Worm (Caenorhabditis elegans) whole organism, L1 larva: ENCODE results near the gene str-150.
A peak's percentile ranks its signal among the peaks of the same experiment; 100 is the strongest.

Experiments used
- C04F5.9 ChIP-seq: sonication (generic microtip); optimal IDR thresholded peaks from 2 replicates; lab custom pipeline; 2016; ENCODE audit warnings: missing genetic modification characterization, missing compliant biosample characterization
- C16A3.4 ChIP-seq: fragments of 150-350 bp; optimal IDR thresholded peaks from 2 replicates; lab custom pipeline; 2014; ENCODE audit warnings: missing biosample characterization, missing genetic modification characterization
- F16B12.6 ChIP-seq: fragments of 150-350 bp; optimal IDR thresholded peaks from 2 replicates; lab custom pipeline; 2014; ENCODE audit warnings: missing biosample characterization, missing genetic modification characterization
- Y116A8C.19 ChIP-seq: sonication (generic microtip); optimal IDR thresholded peaks from 2 replicates; lab custom pipeline; 2016; ENCODE audit warnings: missing compliant biosample characterization, missing genetic modification characterization, borderline replicate concordance
- aha-1 ChIP-seq: fragments of 150-350 bp; optimal IDR thresholded peaks from 2 replicates; lab custom pipeline; 2014; ENCODE audit warnings: missing biosample characterization, missing genetic modification characterization
- aly-2 ChIP-seq: fragments of 150-350 bp; optimal IDR thresholded peaks from 2 replicates; lab custom pipeline; 2014; ENCODE audit warnings: missing biosample characterization, missing genetic modification characterization
- ama-1 ChIP-seq: fragments of 150-350 bp; optimal IDR thresholded peaks from 2 replicates; lab custom pipeline; 2014
- ceh-63 ChIP-seq: fragments of 200-800 bp; sonication (Bioruptor generic); optimal IDR thresholded peaks from 2 replicates; lab custom pipeline; 2018; ENCODE audit warnings: mild to moderate bottlenecking, missing genetic modification characterization, missing compliant biosample characterization
- ceh-8 ChIP-seq: fragments of 200-800 bp; sonication (Bioruptor generic); optimal IDR thresholded peaks from 2 replicates; lab custom pipeline; 2018; ENCODE audit warnings: mild to moderate bottlenecking, missing genetic modification characterization, moderate library complexity, missing compliant biosample characterization
- ceh-82 ChIP-seq, 3 experiments: fragments of 150-350 bp in 1 of 3; sonication (generic microtip) in 2 of 3; optimal IDR thresholded peaks; 2 replicates each; lab custom pipeline; 2014 to 2017; ENCODE audit warnings: missing biosample characterization in 3 of 3, missing genetic modification characterization in 3 of 3
- dpl-1 ChIP-seq, 3 experiments: fragments of 150-350 bp in 2 of 3; sonication (generic microtip) in 1 of 3; optimal IDR thresholded peaks; 2 replicates each; lab custom pipeline; 2014 to 2017; ENCODE audit warnings: missing biosample characterization in 3 of 3, missing genetic modification characterization in 3 of 3, missing genetic modification reagents in 3 of 3
- dsc-1 ChIP-seq: sonication (generic microtip); optimal IDR thresholded peaks from 2 replicates; lab custom pipeline; 2016; ENCODE audit warnings: mild to moderate bottlenecking, missing genetic modification characterization, missing compliant biosample characterization
- efl-1 ChIP-seq, 4 experiments: fragments of 150-350 bp; optimal IDR thresholded peaks in 3 of 4; peaks in 1 of 4; 1 replicate in 1 of 4; 2 replicates in 3 of 4; lab custom pipeline; 2014; ENCODE audit warnings: missing biosample characterization in 2 of 4, missing genetic modification characterization in 2 of 4, missing genetic modification reagents in 2 of 4
- egl-13 ChIP-seq: sonication (generic microtip); optimal IDR thresholded peaks from 2 replicates; lab custom pipeline; 2016; ENCODE audit warnings: missing genotype, missing genetic modification reagents, missing genetic modification characterization, missing compliant biosample characterization
- elt-2 ChIP-seq: sonication (generic microtip); optimal IDR thresholded peaks from 2 replicates; lab custom pipeline; 2016; ENCODE audit warnings: missing genetic modification characterization, mild to moderate bottlenecking, inconsistent platforms, missing compliant biosample characterization, missing genetic modification reagents
- elt-3 ChIP-seq, 6 experiments: fragments of 150-350 bp in 1 of 6; sonication (generic microtip); optimal IDR thresholded peaks; 2 replicates each; lab custom pipeline; 2017 to 2018; ENCODE audit warnings: missing biosample characterization in 6 of 6, missing genetic modification characterization in 6 of 6, inconsistent platforms in 1 of 6
- fkh-10 ChIP-seq: sonication (generic microtip); optimal IDR thresholded peaks from 2 replicates; lab custom pipeline; 2017; ENCODE audit warnings: missing biosample characterization, missing genetic modification reagents, missing genetic modification characterization
- fos-1 ChIP-seq: fragments of 150-350 bp; optimal IDR thresholded peaks from 2 replicates; lab custom pipeline; 2014; ENCODE audit warnings: missing biosample characterization, missing genetic modification characterization
- hlh-4 ChIP-seq: sonication (generic microtip); optimal IDR thresholded peaks from 2 replicates; lab custom pipeline; 2016; ENCODE audit warnings: mild to moderate bottlenecking, missing genetic modification characterization, missing compliant biosample characterization
- jun-1 ChIP-seq: fragments of 150-350 bp; optimal IDR thresholded peaks from 2 replicates; lab custom pipeline; 2014; ENCODE audit warnings: missing biosample characterization, missing genetic modification reagents, missing genetic modification characterization
- lin-14 ChIP-seq: fragments of 200-800 bp; sonication (Bioruptor generic); optimal IDR thresholded peaks from 2 replicates; lab custom pipeline; 2018; ENCODE audit warnings: mild to moderate bottlenecking, missing genetic modification characterization, moderate library complexity, missing compliant biosample characterization
- lin-15B ChIP-seq: fragments of 150-350 bp; sonication (generic microtip); optimal IDR thresholded peaks from 3 replicates; lab custom pipeline; 2014; ENCODE audit warnings: missing biosample characterization, missing genetic modification characterization
- lin-35 ChIP-seq, 2 experiments: fragments of 150-350 bp; optimal IDR thresholded peaks; 2 replicates each; lab custom pipeline; 2014; ENCODE audit warnings: missing biosample characterization in 2 of 2, missing genetic modification characterization in 2 of 2, missing genetic modification reagents in 2 of 2
- lin-39 ChIP-seq: fragments of 150-350 bp; optimal IDR thresholded peaks from 2 replicates; lab custom pipeline; 2014; ENCODE audit warnings: missing biosample characterization, missing genetic modification reagents, missing genetic modification characterization
- mab-9 ChIP-seq: fragments of 200-800 bp; sonication (Bioruptor generic); IDR thresholded peaks from 2 replicates; pipeline ENCODE4 v1.3.6; 2022; ENCODE audit warnings: missing genetic modification reagents, missing genetic modification characterization, missing compliant biosample characterization
- mef-2 ChIP-seq: fragments of 150-350 bp; optimal IDR thresholded peaks from 2 replicates; lab custom pipeline; 2014; ENCODE audit warnings: missing biosample characterization, missing genetic modification characterization
- mep-1 ChIP-seq: fragments of 150-350 bp; optimal IDR thresholded peaks from 2 replicates; lab custom pipeline; 2014; ENCODE audit warnings: missing biosample characterization, missing genetic modification characterization
- nhr-11 ChIP-seq: fragments of 150-350 bp; optimal IDR thresholded peaks from 2 replicates; lab custom pipeline; 2014; ENCODE audit warnings: missing biosample characterization, missing genetic modification characterization
- nhr-19 ChIP-seq: fragments of 200-800 bp; sonication (Bioruptor generic); conservative IDR thresholded peaks from 2 replicates; pipeline ENCODE4 v1.3.6; 2022; ENCODE audit warnings: missing genetic modification characterization, missing compliant biosample characterization
- nhr-20 ChIP-seq: sonication (generic microtip); optimal IDR thresholded peaks from 2 replicates; lab custom pipeline; 2016; ENCODE audit warnings: mild to moderate bottlenecking, missing genetic modification characterization, missing compliant biosample characterization
- nhr-237 ChIP-seq: fragments of 150-350 bp; optimal IDR thresholded peaks from 2 replicates; lab custom pipeline; 2014; ENCODE audit warnings: missing biosample characterization, missing genetic modification characterization
- nhr-28 ChIP-seq: fragments of 150-350 bp; optimal IDR thresholded peaks from 2 replicates; lab custom pipeline; 2014; ENCODE audit warnings: missing biosample characterization, missing genetic modification characterization
- nhr-76 ChIP-seq: sonication (generic microtip); optimal IDR thresholded peaks from 2 replicates; lab custom pipeline; 2017; ENCODE audit warnings: missing biosample characterization, missing genetic modification characterization
- nhr-77 ChIP-seq: fragments of 150-350 bp; optimal IDR thresholded peaks from 2 replicates; lab custom pipeline; 2014; ENCODE audit warnings: missing biosample characterization, missing genetic modification characterization
- nhr-84 ChIP-seq: sonication (generic microtip); optimal IDR thresholded peaks from 2 replicates; lab custom pipeline; 2017; ENCODE audit warnings: missing biosample characterization, missing genetic modification characterization
- nhr-85 ChIP-seq: sonication (generic microtip); peaks from one replicate; lab custom pipeline; 2016; ENCODE audit warnings: missing genetic modification characterization, inconsistent platforms, missing compliant biosample characterization
- nhr-90 ChIP-seq: sonication (generic microtip); optimal IDR thresholded peaks from 2 replicates; lab custom pipeline; 2016; ENCODE audit warnings: mild to moderate bottlenecking, missing genetic modification characterization, missing compliant biosample characterization; ENCODE audit not compliant: poor library complexity
- pag-3 ChIP-seq: sonication (generic microtip); optimal IDR thresholded peaks from 2 replicates; lab custom pipeline; 2017; ENCODE audit warnings: missing genetic modification characterization, mild to moderate bottlenecking, missing compliant biosample characterization, antibody characterized with exemption, borderline replicate concordance; ENCODE audit not compliant: insufficient read depth
- rnt-1 ChIP-seq: sonication (generic microtip); optimal IDR thresholded peaks from 2 replicates; lab custom pipeline; 2016; ENCODE audit warnings: mild to moderate bottlenecking, missing genetic modification characterization, moderate library complexity, missing compliant biosample characterization
- skn-1 ChIP-seq: fragments of 150-350 bp; optimal IDR thresholded peaks from 2 replicates; lab custom pipeline; 2014; ENCODE audit warnings: missing biosample characterization, missing genetic modification characterization
- snu-23 ChIP-seq: sonication (generic microtip); optimal IDR thresholded peaks from 2 replicates; lab custom pipeline; 2016; ENCODE audit warnings: missing genetic modification characterization, missing compliant biosample characterization
- sptf-1 ChIP-seq: fragments of 150-350 bp; optimal IDR thresholded peaks from 2 replicates; lab custom pipeline; 2014; ENCODE audit warnings: missing biosample characterization, missing genetic modification characterization
- tbx-2 ChIP-seq: sonication (generic microtip); optimal IDR thresholded peaks from 2 replicates; lab custom pipeline; 2016; ENCODE audit warnings: missing genetic modification characterization, missing compliant biosample characterization
- unc-130 ChIP-seq: fragments of 150-350 bp; optimal IDR thresholded peaks from 2 replicates; lab custom pipeline; 2017; ENCODE audit warnings: missing biosample characterization, missing genetic modification characterization, inconsistent platforms
- unc-62 ChIP-seq: fragments of 150-350 bp; optimal IDR thresholded peaks from 2 replicates; lab custom pipeline; 2014; ENCODE audit warnings: missing biosample characterization, missing genetic modification reagents, missing genetic modification characterization
- unc-86 ChIP-seq: sonication (generic microtip); optimal IDR thresholded peaks from 2 replicates; lab custom pipeline; 2016; ENCODE audit warnings: missing genetic modification characterization, missing compliant biosample characterization
- unc-98 ChIP-seq: fragments of 200-800 bp; sonication (Bioruptor generic); IDR thresholded peaks from 2 replicates; pipeline ENCODE4 v1.3.6; 2022; ENCODE audit warnings: missing genetic modification characterization, missing compliant biosample characterization
- vab-15 ChIP-seq: sonication (generic microtip); optimal IDR thresholded peaks from 2 replicates; lab custom pipeline; 2017; ENCODE audit warnings: missing genotype, mild to moderate bottlenecking, missing genetic modification characterization, missing compliant biosample characterization
- xbp-1 ChIP-seq: sonication (generic microtip); optimal IDR thresholded peaks from 2 replicates; lab custom pipeline; 2016; ENCODE audit warnings: missing genetic modification characterization, missing compliant biosample characterization
- zip-4 ChIP-seq: fragments of 200-800 bp; sonication (Bioruptor generic); optimal IDR thresholded peaks from 2 replicates; lab custom pipeline; 2018; ENCODE audit warnings: mild to moderate bottlenecking, missing genetic modification characterization, moderate library complexity, missing compliant biosample characterization
- ztf-11 ChIP-seq, 2 experiments: sonication (generic microtip); optimal IDR thresholded peaks; 2 replicates each; lab custom pipeline; 2016 to 2017; ENCODE audit warnings: missing genetic modification characterization in 2 of 2, missing biosample characterization in 1 of 2, missing compliant biosample characterization in 1 of 2

The str-150 gene

DNA sequence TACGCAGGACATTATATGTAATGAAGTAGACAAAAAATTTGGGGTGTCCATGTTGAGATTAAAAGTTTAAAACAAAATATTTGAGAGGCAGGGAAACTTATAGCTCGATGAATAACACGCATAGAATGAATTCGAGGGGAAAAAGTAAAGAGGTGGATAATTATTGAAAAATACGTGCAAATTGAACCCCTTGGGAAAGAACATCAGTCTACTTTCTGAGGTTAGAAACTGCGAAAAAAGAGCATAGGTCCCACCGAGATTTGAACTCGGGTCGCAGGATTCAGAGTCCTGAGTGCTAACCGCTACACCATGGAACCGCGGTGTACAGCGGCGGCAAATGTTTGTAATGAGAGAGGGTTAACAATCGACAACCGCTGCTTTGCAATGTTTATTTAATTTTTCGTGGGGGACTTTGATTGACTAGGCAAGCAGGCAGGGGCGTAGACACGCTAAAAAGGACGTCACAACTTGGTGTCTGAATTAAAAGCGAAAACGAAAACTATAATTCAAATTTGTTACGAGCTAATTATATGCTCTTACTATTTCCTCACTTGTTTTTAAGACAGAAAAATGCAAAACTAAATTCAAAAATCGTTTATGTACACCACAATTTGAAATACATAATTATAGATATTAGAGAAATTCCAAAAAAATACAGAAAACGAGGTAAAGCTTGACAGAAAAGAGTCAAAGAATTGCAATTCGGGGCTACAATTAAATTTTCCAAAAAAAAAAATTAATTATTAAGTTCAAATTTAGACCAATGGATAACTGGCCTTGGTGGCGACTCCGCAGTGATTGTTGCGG is 9.1 kb downstream of the str-150 start, which contains the start of gene srh-269 (continued):
- TF ChIP-seq nhr-85 (peak; percentile 27), efl-1 (optimal IDR thresholded peaks at IDR 0.05; lab: Kevin White, UChicago) (peak; percentile 28 to 55), efl-1 (GFP tag; optimal IDR thresholded peaks at IDR 0.05 in 1 of 2; lab: Kevin White, UChicago) (peak; percentile 8 to 92), fos-1 (tag; lab: Kevin White, UChicago) (peak; percentile 13), skn-1 (peak; percentile 11), nhr-11 (no peak), sptf-1 (no peak), lin-35 (GFP tag; optimal IDR thresholded peaks at IDR 0.05; lab: Kevin White, UChicago) (peak; percentile 12 to 71), nhr-84 (no peak), lin-14 (GFP tag; lab: Kevin White, UChicago) (peak; percentile 45), elt-2 (tag; lab: Kevin White, UChicago) (peak; percentile 65), xbp-1 (tag; lab: Kevin White, UChicago) (peak; percentile 31), unc-86 (tag; lab: Kevin White, UChicago) (no peak), mep-1 (tag; lab: Kevin White, UChicago) (no peak), lin-15B (tag; lab: Kevin White, UChicago) (no peak), dpl-1 (GFP tag; optimal IDR thresholded peaks at IDR 0.05; lab: Kevin White, UChicago) (peak in 2 of 3 experiments; percentile 38 to 39), egl-13 (tag; lab: Kevin White, UChicago) (no peak), zip-4 (GFP tag; lab: Kevin White, UChicago) (no peak), Y116A8C.19 (tag; lab: Kevin White, UChicago) (no peak), nhr-77 (tag; lab: Kevin White, UChicago) (peak; percentile 48), mef-2 (tag; lab: Kevin White, UChicago) (no peak), lin-39 (tag; lab: Kevin White, UChicago) (no peak), elt-3 (tag; optimal IDR thresholded peaks at IDR 0.05; lab: Kevin White, UChicago) (peak in 1 of 6 experiments; percentile 6), rnt-1 (peak; percentile 86), ceh-8 (GFP tag; lab: Kevin White, UChicago) (no peak), unc-130 (tag; lab: Kevin White, UChicago) (peak; percentile 62), ama-1 (lab: Kevin White, UChicago) (peak; percentile 87), aly-2 (tag; lab: Kevin White, UChicago) (no peak), nhr-90 (peak; percentile 62), tbx-2 (peak; percentile 54), nhr-237 (tag; lab: Kevin White, UChicago) (no peak), F16B12.6 (tag; lab: Kevin White, UChicago) (no peak), unc-98 (GFP tag; lab: Robert Waterston, UW) (no peak), aha-1 (tag; lab: Kevin White, UChicago) (no peak), ceh-82 (tag; optimal IDR thresholded peaks at IDR 0.05; lab: Kevin White, UChicago) (peak in 1 of 3 experiments; percentile 33), pag-3 (no peak), snu-23 (peak; percentile 77), C04F5.9 (no peak), C16A3.4 (tag; lab: Kevin White, UChicago) (peak; percentile 56), nhr-19 (GFP tag; lab: Robert Waterston, UW) (peak; percentile 79), mab-9 (no peak), jun-1 (tag; lab: Kevin White, UChicago) (peak; percentile 51), nhr-20 (tag; lab: Kevin White, UChicago) (peak; percentile 65), ceh-63 (GFP tag; lab: Kevin White, UChicago) (no peak), ztf-11 (tag; optimal IDR thresholded peaks at IDR 0.05; lab: Kevin White, UChicago) (no peak), dsc-1 (peak; percentile 69), unc-62 (GFP tag; lab: Kevin White, UChicago) (no peak), hlh-4 (tag; lab: Kevin White, UChicago) (no peak), nhr-76 (no peak), vab-15 (tag; lab: Kevin White, UChicago) (no peak), fkh-10 (no peak), nhr-28 (tag; lab: Kevin White, UChicago) (no peak)
